Fruit fly (Drosophila melanogaster) S2 (cell line): Measurements from ENCODE around the gene CG9215.

ENCODE experiments used
- CG8478 ChIP-seq: fragments of >200 bp; optimal IDR thresholded peaks from 2 replicates; lab custom pipeline; 2018
- CTCF ChIP-seq, 2 experiments: fragments of >200 bp; optimal IDR thresholded peaks; 2 replicates each; lab custom pipeline; 2018

The CG9215 gene

DNA sequence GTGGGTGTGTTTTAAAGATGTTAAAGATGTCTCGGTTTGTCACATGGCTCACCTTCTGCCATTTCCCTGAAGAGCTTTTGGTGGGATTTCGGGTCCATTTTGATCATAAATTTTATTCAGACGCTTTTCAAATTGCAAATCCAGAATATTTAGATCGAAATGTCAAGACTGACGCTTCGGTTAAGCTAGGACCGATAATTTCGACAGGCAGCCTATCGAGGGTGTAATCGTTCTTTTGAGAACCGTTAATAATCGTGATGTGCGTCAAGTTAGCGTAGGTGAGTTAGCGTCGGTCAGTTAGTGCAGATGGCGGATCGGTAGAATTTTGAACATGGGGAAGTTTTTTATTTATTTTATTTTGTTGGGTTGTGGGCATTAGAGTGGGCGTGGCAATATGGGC is 7.1 kb downstream of the CG9215 start, which contains the start of gene CG42299:
TSS of gene CG42299 (minus strand) at position 127 of the 400 bp plus-strand sequence.
- TF ChIP-seq CTCF (optimal IDR thresholded peaks at IDR 0.05; lab: Kevin White, UChicago): no peak

DNA sequence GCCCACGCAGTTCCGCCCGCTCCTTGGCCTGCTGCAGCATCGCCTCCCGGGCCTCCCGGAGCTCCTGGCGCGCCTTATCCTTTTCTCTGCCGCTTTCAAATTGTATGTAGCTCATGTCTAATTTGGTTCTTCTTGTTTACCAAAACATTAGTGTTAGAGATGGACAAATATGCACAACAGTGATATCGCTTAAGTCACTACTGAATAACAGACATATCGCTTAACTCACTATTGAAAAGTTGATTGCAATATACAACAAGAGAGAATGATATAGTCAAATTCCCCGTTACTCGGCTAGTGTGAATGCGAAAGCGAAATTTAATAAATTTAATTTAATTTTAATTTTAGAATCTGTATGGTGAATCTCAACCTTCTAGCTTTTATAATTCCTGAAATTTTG is 8.3 kb downstream of the CG9215 start, which contains the start of gene CG9213:
TSS of gene CG9213 (minus strand) at position 152 of the 400 bp plus-strand sequence.
- no peak for TF ChIP-seq CTCF (optimal IDR thresholded peaks at IDR 0.05; lab: Kevin White, UChicago)
- no peak for TF ChIP-seq CG8478 (lab: Kevin White, UChicago)

dm6 chrX:15571939-15572338 is 10.7 kb downstream of the CG9215 start, which contains the start of gene CG15643:
TSS of gene CG15643 (minus strand) at chrX:15572149.
- no peak for TF ChIP-seq CTCF (optimal IDR thresholded peaks at IDR 0.05; lab: Kevin White, UChicago)

DNA sequence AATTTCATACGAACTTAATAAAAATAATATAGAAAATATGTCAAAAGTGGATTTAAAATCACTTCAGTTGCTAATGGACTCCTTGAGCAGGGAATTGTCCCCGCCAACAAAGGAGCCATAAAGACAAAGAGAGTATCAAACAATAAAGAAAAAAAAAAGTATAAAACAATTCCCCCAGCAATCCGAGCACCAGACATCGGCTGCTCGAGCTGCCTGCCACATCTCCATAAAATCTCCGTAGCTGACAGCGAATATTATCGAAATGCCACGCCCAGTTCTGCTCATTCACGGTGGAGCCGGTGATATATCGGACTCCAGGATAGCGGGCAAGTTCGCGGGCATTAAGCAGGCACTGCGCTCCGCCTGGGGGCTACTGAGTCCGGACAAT is 13.7 kb downstream of the CG9215 start, which contains the start of gene CG7860:
TSS of gene CG7860 (plus strand) at position 11 of the 388 bp plus-strand sequence.
- no peak for TF ChIP-seq CG8478 (lab: Kevin White, UChicago)
- no peak for TF ChIP-seq CTCF (optimal IDR thresholded peaks at IDR 0.05; lab: Kevin White, UChicago)

dm6 chrX:15568353-15568982 is 14.2 kb downstream of the CG9215 start:
- TF ChIP-seq CG8478 (lab: Kevin White, UChicago) (no peak), CTCF (optimal IDR thresholded peaks at IDR 0.05; lab: Kevin White, UChicago) (no peak)

dm6 chrX:15555945-15556344 is 26.7 kb downstream of the CG9215 start, which contains the start of gene CG42300:
TSS of gene CG42300 (minus strand) at chrX:15556045.
- TF ChIP-seq CG8478 (lab: Kevin White, UChicago) (no peak), CTCF (optimal IDR thresholded peaks at IDR 0.05; lab: Kevin White, UChicago) (no peak)

DNA sequence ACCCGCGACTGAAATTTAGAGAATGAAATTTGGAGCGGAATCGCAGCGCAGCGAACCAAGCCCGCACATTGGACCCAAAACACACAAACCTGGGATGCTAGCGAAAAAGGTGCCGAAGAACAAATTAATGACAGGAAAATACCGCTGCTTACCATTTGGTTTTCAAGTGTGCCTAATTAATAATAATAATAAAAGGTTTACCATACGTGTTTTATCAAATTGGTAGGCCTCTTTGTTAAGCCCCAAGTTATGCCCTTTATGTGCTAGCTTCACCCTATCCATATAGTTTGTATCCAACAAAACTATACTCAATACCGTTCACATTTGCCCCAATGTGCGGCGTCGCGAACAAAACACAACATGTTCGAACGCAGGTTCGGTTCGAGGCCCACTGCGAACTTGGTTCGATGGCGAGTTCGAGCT is 28.4 kb downstream of the CG9215 start, which contains the start of gene Ac13E:
TSS of gene Ac13E (minus strand) at position 23 of the 423 bp plus-strand sequence.
- TF ChIP-seq CTCF (optimal IDR thresholded peaks at IDR 0.05; lab: Kevin White, UChicago): no peak
- no peak for TF ChIP-seq CG8478 (lab: Kevin White, UChicago)

DNA sequence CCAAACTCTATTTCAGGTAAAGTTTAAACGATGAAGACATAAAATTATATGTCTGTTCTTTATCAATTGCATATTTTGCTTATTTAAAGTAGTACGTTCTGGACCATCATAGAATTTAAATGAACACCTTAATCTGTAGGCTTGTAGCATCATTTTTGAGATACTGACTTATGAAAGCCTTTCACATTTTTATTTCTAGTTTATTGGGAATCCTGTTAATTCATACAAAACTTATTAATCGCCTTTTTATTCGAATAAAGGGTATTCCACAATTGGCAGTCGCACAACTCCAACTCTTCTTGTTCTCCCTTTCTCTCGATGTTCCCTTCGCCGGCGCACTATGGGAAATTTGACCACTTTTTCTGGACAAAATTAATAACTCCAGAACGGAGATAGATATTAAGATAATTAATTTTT is 30.2 kb downstream of the CG9215 start:
- no peak for TF ChIP-seq CG8478 (lab: Kevin White, UChicago)
- TF ChIP-seq CTCF (optimal IDR thresholded peaks at IDR 0.05; lab: Kevin White, UChicago): no peak

DNA sequence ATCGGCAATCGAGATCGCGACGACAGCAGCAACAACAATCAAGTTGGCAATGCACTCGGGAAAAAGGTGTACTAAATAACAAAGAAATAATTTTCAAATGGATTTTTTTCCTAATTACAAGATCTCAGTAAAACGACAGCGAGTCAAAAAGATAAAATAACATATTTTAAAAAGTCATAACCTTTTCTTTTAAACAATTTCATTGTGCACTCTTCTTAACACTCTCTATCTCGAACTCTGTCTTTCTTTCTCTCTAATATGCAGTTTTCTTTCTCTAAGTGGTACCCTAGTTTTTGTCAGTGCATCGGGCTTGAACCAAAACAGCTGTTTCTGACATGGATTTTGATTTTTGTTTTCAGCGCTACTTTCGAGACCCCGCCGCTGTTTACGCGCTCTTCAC is 33.6 kb downstream of the CG9215 start:
- no peak for TF ChIP-seq CTCF (optimal IDR thresholded peaks at IDR 0.05; lab: Kevin White, UChicago)
- TF ChIP-seq CG8478 (lab: Kevin White, UChicago): no peak

DNA sequence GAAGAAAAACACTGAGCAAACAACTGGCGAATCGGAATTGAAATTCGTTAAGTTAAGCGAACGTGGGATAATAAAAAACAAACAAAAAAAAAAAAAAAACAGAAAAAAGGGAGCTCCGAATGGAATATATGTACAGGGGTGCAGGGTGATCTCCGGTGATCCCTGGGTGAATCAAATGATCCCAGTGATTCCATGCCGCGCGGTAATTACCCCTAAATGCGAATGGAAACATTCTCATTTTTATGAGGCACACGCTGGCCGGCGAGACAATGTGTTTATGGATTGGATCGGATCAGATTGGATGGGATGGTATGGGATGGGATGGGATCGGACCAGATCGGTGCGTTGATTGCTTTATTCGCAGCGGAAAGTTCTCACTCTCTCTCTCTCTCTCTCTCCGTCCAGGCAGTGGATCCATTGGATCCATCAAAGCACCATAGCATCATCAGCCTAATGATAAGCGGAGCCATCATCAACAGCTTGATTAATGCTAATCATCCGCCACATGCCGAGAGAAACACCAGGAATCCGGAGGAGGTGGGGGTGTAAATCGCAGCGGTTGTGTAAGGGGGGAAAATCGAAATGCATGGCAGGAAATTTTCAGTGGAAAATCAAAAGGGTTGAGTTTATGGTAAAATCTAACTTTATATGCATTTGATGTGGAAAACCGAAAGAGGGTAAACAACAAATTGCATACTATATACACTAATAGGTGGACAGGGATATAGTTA is 37.0 kb downstream of the CG9215 start:
- TF ChIP-seq CTCF (optimal IDR thresholded peaks at IDR 0.05; lab: Kevin White, UChicago) (no peak), CG8478 (lab: Kevin White, UChicago) (no peak)

DNA sequence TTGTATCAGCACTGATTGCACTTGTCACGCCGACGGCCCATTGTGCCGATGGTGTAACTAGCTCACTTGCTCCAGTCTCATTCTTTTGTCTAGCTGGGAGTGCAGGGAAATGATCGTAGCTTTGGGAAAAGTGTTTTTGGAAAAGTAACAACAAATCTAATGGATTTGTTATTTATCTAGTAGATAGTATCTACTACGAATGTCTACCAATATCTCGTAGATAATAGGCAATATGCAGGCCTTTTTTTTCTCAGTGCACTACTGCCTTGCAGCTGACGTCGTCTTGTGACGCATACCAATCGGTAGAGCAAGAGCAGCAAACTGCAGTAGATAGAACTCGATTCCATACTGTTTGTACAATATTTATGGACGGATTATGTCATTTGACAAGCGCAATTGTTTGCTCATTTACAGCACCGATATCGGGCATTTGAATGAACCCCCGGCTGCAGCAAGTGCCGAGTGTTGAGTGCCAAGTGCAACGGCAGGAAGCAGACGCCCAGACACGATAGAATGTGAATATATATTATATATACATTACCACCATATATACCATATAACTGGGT is 39.1 kb downstream of the CG9215 start:
- TF ChIP-seq CG8478 (lab: Kevin White, UChicago) (no peak), CTCF (optimal IDR thresholded peaks at IDR 0.05; lab: Kevin White, UChicago) (no peak)

- TF ChIP-seq CTCF (optimal IDR thresholded peaks at IDR 0.05; lab: Kevin White, UChicago) (no peak), CG8478 (lab: Kevin White, UChicago) (no peak)
Observed at dm6 chrX:15539856-15540488, 42.7 kb downstream of the CG9215 start.

dm6 chrX:15532062-15532461 is 50.6 kb downstream of the CG9215 start:
- no peak for TF ChIP-seq CTCF (optimal IDR thresholded peaks at IDR 0.05; lab: Kevin White, UChicago)
- TF ChIP-seq CG8478 (lab: Kevin White, UChicago): no peak
